Worm (Caenorhabditis elegans) whole organism, midembryonic: ENCODE results near the gene idpp-12.
"Not testable (repeated sequence)": the region's sequence is repeated elsewhere in the genome, so short reads cannot be mapped to it uniquely, and the experiment has no call there.

Experiments
- flt-1 ChIP-seq: fragments of 200-800 bp; sonication (Bioruptor generic); IDR thresholded peaks from 2 replicates; pipeline ENCODE4 v1.3.6; 2022; ENCODE audit warnings: missing genetic modification characterization, missing compliant biosample characterization
- med-1 ChIP-seq: sonication (generic microtip); optimal IDR thresholded peaks from 2 replicates; lab custom pipeline; 2017; ENCODE audit warnings: missing genetic modification characterization, mild to moderate bottlenecking, missing compliant biosample characterization, antibody characterized with exemption, missing genetic modification reagents; ENCODE audit not compliant: insufficient read depth
- tab-1 ChIP-seq: fragments of 200-800 bp; sonication (Bioruptor generic); IDR thresholded peaks from 2 replicates; pipeline ENCODE4 v1.3.6; 2022; ENCODE audit warnings: missing genetic modification characterization, missing compliant biosample characterization

DNA sequence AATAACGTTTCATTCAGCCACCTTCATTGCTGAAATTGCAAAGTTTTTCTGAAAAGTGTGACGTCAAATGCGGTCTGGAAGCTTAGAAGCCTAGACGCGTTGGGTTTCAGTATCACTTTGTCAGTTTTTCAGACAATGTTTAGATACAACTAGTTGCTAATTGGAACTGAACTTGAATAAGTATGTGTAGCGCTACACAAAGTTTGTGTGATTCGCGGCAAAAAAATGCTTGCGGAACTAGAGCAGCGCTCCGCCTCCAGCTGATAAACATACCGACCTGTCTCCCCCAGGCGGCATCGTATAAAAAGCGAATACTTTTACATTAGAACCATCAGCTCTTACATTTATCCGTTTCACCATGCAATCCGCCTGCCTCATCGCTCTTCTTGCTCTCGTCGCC, 1.7 kb upstream of the idpp-12 start, which contains the start of gene W08E12.4:
- TF ChIP-seq flt-1; tab-1 (GFP tag; lab: Robert Waterston, UW); med-1: not testable (repeated sequence)
